Worm (Caenorhabditis elegans) whole organism, mixed stage, embryonic: ENCODE measurements around the gene algn-14.

Experiments
- M03D4.4 ChIP-seq: sonication (generic microtip); optimal IDR thresholded peaks from 2 replicates; lab custom pipeline; 2017; ENCODE audit warnings: mild to moderate bottlenecking, missing genetic modification characterization, missing compliant biosample characterization
- bed-3 ChIP-seq: fragments of 200-800 bp; sonication (Bioruptor generic); optimal IDR thresholded peaks from 3 replicates; lab custom pipeline; 2018; ENCODE audit warnings: mild to moderate bottlenecking, missing genetic modification characterization, moderate library complexity, missing compliant biosample characterization
- blmp-1 ChIP-seq: fragments of 150-350 bp; optimal IDR thresholded peaks from 2 replicates; lab custom pipeline; 2014; ENCODE audit warnings: missing biosample characterization, missing genetic modification characterization
- ceh-39 ChIP-seq: fragments of 150-350 bp; optimal IDR thresholded peaks from 2 replicates; lab custom pipeline; 2014; ENCODE audit warnings: missing biosample characterization, missing genetic modification characterization
- ceh-43 ChIP-seq: fragments of 200-800 bp; sonication (Bioruptor generic); optimal IDR thresholded peaks from 2 replicates; lab custom pipeline; 2018; ENCODE audit warnings: mild to moderate bottlenecking, missing genetic modification characterization, moderate library complexity, missing compliant biosample characterization
- ceh-83 ChIP-seq: fragments of 200-800 bp; sonication (Bioruptor generic); optimal IDR thresholded peaks from 2 replicates; lab custom pipeline; 2018; ENCODE audit warnings: mild to moderate bottlenecking, missing genetic modification characterization, missing compliant biosample characterization
- ces-1 ChIP-seq: fragments of 150-350 bp; optimal IDR thresholded peaks from 2 replicates; lab custom pipeline; 2014; ENCODE audit warnings: missing biosample characterization, missing genetic modification reagents, missing genetic modification characterization
- cnd-1 ChIP-seq: fragments of 200-800 bp; sonication (Bioruptor generic); optimal IDR thresholded peaks from 2 replicates; lab custom pipeline; 2018; ENCODE audit warnings: mild to moderate bottlenecking, missing genetic modification characterization, missing compliant biosample characterization
- drap-1 ChIP-seq: fragments of 200-800 bp; sonication (Bioruptor generic); optimal IDR thresholded peaks from 3 replicates; lab custom pipeline; 2018; ENCODE audit warnings: mild to moderate bottlenecking, missing genetic modification characterization, missing compliant biosample characterization
- elt-1 ChIP-seq: sonication (generic microtip); optimal IDR thresholded peaks from 2 replicates; lab custom pipeline; 2017; ENCODE audit warnings: missing genetic modification characterization, mild to moderate bottlenecking, missing compliant biosample characterization, antibody characterized with exemption, moderate library complexity, borderline replicate concordance; ENCODE audit not compliant: insufficient read depth
- elt-3 ChIP-seq: fragments of 150-350 bp; optimal IDR thresholded peaks from 2 replicates; lab custom pipeline; 2014; ENCODE audit warnings: missing biosample characterization, missing genetic modification characterization
- flh-1 ChIP-seq: fragments of 200-800 bp; sonication (Bioruptor generic); optimal IDR thresholded peaks from 2 replicates; lab custom pipeline; 2018; ENCODE audit warnings: mild to moderate bottlenecking, missing genetic modification characterization, moderate library complexity, missing compliant biosample characterization
- ham-2 ChIP-seq: fragments of 200-800 bp; sonication (Bioruptor generic); optimal IDR thresholded peaks from 2 replicates; lab custom pipeline; 2018; ENCODE audit warnings: mild to moderate bottlenecking, missing genetic modification characterization, missing compliant biosample characterization
- hlh-1 ChIP-seq: fragments of 150-350 bp; optimal IDR thresholded peaks from 2 replicates; lab custom pipeline; 2014; ENCODE audit warnings: missing biosample characterization, missing genetic modification reagents, missing genetic modification characterization
- lin-13 ChIP-seq: fragments of 150-350 bp; optimal IDR thresholded peaks from 2 replicates; lab custom pipeline; 2014; ENCODE audit warnings: missing biosample characterization, missing genetic modification characterization
- lin-32 ChIP-seq: fragments of 200-800 bp; sonication (Bioruptor generic); optimal IDR thresholded peaks from 2 replicates; lab custom pipeline; 2018; ENCODE audit warnings: mild to moderate bottlenecking, missing genetic modification characterization, missing compliant biosample characterization
- lsy-2 ChIP-seq: fragments of 150-350 bp; optimal IDR thresholded peaks from 2 replicates; lab custom pipeline; 2014; ENCODE audit warnings: missing biosample characterization, missing genetic modification characterization
- mab-5 ChIP-seq: fragments of 150-350 bp; optimal IDR thresholded peaks from 2 replicates; lab custom pipeline; 2014; ENCODE audit warnings: missing biosample characterization, missing genetic modification characterization
- mep-1 ChIP-seq: fragments of 150-350 bp; optimal IDR thresholded peaks from 2 replicates; lab custom pipeline; 2017; ENCODE audit warnings: missing biosample characterization, missing genetic modification reagents, missing genetic modification characterization, inconsistent platforms
- mls-2 ChIP-seq: sonication (generic microtip); optimal IDR thresholded peaks from 2 replicates; lab custom pipeline; 2016; ENCODE audit warnings: mild to moderate bottlenecking, missing genetic modification characterization, moderate library complexity, missing compliant biosample characterization
- nhr-12 ChIP-seq: fragments of 150-350 bp; optimal IDR thresholded peaks from 2 replicates; lab custom pipeline; 2014; ENCODE audit warnings: missing biosample characterization, missing genetic modification characterization
- nhr-2 ChIP-seq: fragments of 150-350 bp; optimal IDR thresholded peaks from 2 replicates; lab custom pipeline; 2014; ENCODE audit warnings: missing biosample characterization, missing genetic modification characterization
- nhr-237 ChIP-seq: fragments of 150-350 bp; optimal IDR thresholded peaks from 2 replicates; lab custom pipeline; 2014; ENCODE audit warnings: missing biosample characterization, missing genetic modification characterization
- nhr-28 ChIP-seq: fragments of 150-350 bp; optimal IDR thresholded peaks from 2 replicates; lab custom pipeline; 2014; ENCODE audit warnings: missing biosample characterization, missing genetic modification characterization
- pha-4 ChIP-seq: fragments of 150-350 bp; optimal IDR thresholded peaks from 2 replicates; lab custom pipeline; 2018; ENCODE audit warnings: missing biosample characterization, missing genetic modification reagents, missing genetic modification characterization
- sem-2 ChIP-seq: fragments of 200-800 bp; sonication (Bioruptor generic); optimal IDR thresholded peaks from 2 replicates; lab custom pipeline; 2018; ENCODE audit warnings: mild to moderate bottlenecking, missing genetic modification characterization, missing compliant biosample characterization
- snpc-4 ChIP-seq: fragments of 150-350 bp; optimal IDR thresholded peaks from 2 replicates; lab custom pipeline; 2014; ENCODE audit warnings: missing biosample characterization, missing genetic modification characterization
- sptf-1 ChIP-seq: sonication (generic microtip); optimal IDR thresholded peaks from 2 replicates; lab custom pipeline; 2017; ENCODE audit warnings: mild to moderate bottlenecking, missing genetic modification characterization, moderate library complexity, missing compliant biosample characterization
- tbx-8 ChIP-seq: fragments of 200-800 bp; sonication (Bioruptor generic); optimal IDR thresholded peaks from 2 replicates; lab custom pipeline; 2018; ENCODE audit warnings: mild to moderate bottlenecking, missing genetic modification characterization, moderate library complexity, missing compliant biosample characterization
- unc-120 ChIP-seq: sonication (generic microtip); optimal IDR thresholded peaks from 2 replicates; lab custom pipeline; 2017; ENCODE audit warnings: missing genetic modification characterization, missing compliant biosample characterization; ENCODE audit not compliant: poor library complexity, severe bottlenecking
- ztf-11 ChIP-seq: fragments of 150-350 bp; optimal IDR thresholded peaks from 2 replicates; lab custom pipeline; 2014; ENCODE audit warnings: missing biosample characterization, missing genetic modification characterization

Gene algn-14

DNA sequence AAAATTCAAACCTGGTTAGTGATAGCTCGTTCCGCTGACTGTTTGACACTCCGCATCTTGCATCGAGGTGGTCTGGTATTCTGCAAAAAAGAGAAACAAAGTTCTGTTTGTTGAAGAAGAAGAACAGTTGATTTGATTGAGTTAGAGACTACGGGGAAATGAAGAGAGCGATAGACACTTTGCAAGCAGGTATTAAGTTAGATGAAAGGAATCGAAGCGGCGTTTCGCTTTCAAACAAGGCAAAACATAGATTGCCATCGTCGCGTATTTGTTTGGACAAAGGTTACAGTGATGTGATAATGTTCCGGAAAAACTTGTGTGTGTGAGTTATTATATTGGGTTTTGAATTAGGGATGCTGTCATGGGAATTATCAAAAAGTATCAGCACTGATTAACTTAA, 14.0 kb upstream of the algn-14 start:
- TF ChIP-seq ces-1 (GFP tag; lab: Kevin White, UChicago): no peak
- TF ChIP-seq nhr-237 (tag; lab: Kevin White, UChicago): no peak
- no peak for TF ChIP-seq mls-2 (tag; lab: Kevin White, UChicago)
- no peak for TF ChIP-seq ceh-83 (GFP tag; lab: Kevin White, UChicago)
- TF ChIP-seq lin-13 (tag; lab: Kevin White, UChicago): no peak
- no peak for TF ChIP-seq elt-1 (tag; lab: Kevin White, UChicago)
- TF ChIP-seq ztf-11: no peak
- no peak for TF ChIP-seq drap-1 (GFP tag; lab: Kevin White, UChicago)
- TF ChIP-seq blmp-1: no peak
- no peak for TF ChIP-seq nhr-2 (tag; lab: Kevin White, UChicago)
- TF ChIP-seq nhr-12 (tag; lab: Kevin White, UChicago): no peak
- TF ChIP-seq sem-2: no peak
- TF ChIP-seq sptf-1: no peak
- no peak for TF ChIP-seq elt-3 (tag; lab: Kevin White, UChicago)

DNA sequence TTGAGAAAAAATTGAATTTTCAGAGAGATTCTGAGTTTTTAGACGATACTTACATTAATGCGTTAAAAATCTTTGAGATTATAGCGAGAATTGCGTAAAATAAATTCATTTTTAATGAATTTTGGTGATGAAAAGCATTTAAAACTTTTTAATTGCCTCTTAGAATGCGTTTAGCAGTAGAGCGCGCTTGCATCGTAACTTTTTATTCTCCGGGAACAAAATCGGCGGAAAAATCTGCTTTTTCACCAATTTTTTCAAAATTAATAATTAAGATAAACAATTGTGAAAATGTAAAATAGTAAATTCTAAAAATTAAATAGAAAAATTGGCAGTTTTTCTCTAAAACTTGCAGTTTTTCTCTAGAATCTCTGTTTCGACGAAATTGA, 12.0 kb upstream of the algn-14 start:
- TF ChIP-seq M03D4.4 (no peak), mab-5 (tag; lab: Kevin White, UChicago) (no peak), lsy-2 (tag; lab: Kevin White, UChicago) (no peak), nhr-28 (no peak), ham-2 (GFP tag; lab: Kevin White, UChicago) (no peak), snpc-4 (tag; lab: Kevin White, UChicago) (no peak)
- TF ChIP-seq, all 35 proteins: peak for 0

DNA sequence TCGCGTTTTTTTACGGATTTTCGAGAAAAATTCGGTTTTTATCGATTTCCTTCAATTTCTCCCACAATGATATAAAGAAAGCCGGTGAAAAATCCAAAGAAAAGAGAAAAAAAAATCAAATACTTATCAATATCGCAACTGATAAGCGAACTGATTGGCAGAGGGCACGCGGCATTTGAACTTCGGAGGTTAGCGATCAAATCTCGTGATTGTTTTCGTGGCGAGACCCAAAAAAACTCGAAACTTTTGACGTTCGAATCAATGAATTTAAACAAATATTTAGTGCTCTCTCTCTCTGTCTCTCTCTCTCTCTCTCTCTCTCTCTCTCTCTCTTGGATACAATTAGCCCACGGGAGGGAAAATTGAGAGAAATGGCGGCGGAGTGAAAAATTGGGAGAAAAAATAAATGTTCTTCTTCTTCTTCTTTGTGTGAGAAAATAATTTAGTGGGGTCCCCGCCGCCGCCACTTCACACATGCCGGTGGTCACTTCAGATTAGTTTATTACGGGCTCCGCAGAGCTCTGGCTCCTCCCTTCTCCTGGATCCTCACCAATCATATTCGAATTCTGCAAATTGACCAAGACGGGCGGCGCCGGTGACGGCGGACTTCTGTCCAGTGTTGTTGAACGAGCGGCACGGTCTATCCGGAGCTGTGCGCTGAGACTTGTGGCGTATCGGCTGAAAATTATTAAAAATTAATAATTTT, 11.5 kb upstream of the algn-14 start:
- no peak for TF ChIP-seq nhr-237 (tag; lab: Kevin White, UChicago)
- TF ChIP-seq drap-1 (GFP tag; lab: Kevin White, UChicago): no peak
- no peak for TF ChIP-seq snpc-4 (tag; lab: Kevin White, UChicago)
- no peak for TF ChIP-seq lin-32 (GFP tag; lab: Kevin White, UChicago)
- no peak for TF ChIP-seq mab-5 (tag; lab: Kevin White, UChicago)
- no peak for TF ChIP-seq ceh-39
- no peak for TF ChIP-seq ztf-11
- no peak for TF ChIP-seq M03D4.4
- TF ChIP-seq tbx-8 (GFP tag; lab: Kevin White, UChicago): no peak
- no peak for TF ChIP-seq mep-1 (tag; lab: Kevin White, UChicago)
- no peak for TF ChIP-seq sptf-1
- no peak for TF ChIP-seq elt-3 (tag; lab: Kevin White, UChicago)
- no peak for TF ChIP-seq cnd-1 (tag; lab: Kevin White, UChicago)
- no peak for TF ChIP-seq mls-2 (tag; lab: Kevin White, UChicago)
- TF ChIP-seq elt-1 (tag; lab: Kevin White, UChicago): no peak
- TF ChIP-seq hlh-1 (tag; lab: Kevin White, UChicago): no peak
- no peak for TF ChIP-seq ceh-43
- TF ChIP-seq bed-3: no peak
- TF ChIP-seq pha-4: no peak
- no peak for TF ChIP-seq unc-120 (tag; lab: Kevin White, UChicago)

DNA sequence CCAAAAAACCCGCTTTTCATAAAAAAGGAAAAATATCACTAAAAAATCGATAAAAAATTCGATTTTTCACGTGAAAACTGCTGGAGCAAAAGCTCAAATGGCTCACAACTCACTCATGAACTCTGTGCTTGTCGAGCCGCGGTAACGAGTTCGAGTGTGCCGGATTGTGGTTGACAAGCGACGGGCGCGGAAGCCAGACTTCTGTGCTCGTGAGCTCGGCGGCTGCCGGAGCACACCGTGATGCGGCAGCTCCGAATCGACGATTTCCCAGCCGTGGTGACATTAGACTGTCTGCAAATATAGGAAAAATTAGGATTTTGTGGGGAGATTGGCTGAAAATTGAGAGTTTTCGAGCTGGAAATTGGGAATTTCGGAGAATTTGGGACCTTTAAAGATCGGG, 9.6 kb upstream of the algn-14 start:
- TF ChIP-seq elt-1 (tag; lab: Kevin White, UChicago) (no peak), drap-1 (GFP tag; lab: Kevin White, UChicago) (no peak), M03D4.4 (no peak), pha-4 (no peak), mep-1 (tag; lab: Kevin White, UChicago) (no peak), flh-1 (GFP tag; lab: Kevin White, UChicago) (no peak)
- TF ChIP-seq, all 35 proteins: peak for 0

DNA sequence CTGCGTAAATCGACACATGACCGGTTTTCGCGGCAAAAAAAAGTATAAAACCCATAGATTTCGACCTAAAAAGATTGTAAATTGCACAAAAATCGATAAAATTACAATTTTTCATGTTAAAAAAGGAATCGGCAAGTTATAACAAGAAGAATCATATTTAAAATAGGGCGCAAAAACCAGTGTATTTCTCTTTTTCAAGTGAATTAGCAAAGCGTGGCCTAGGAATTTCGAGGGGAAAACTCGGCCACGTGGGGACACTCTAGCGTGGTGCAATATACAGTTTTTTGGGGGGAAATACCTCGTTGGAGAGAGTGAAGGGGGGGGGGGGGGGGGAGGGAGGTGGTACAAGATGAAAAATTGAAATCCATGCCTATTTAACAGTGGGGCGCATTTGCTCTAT, 4.3 kb upstream of the algn-14 start:
- TF ChIP-seq cnd-1 (tag; lab: Kevin White, UChicago) (no peak), elt-1 (tag; lab: Kevin White, UChicago) (no peak), sptf-1 (peak; percentile 32), ham-2 (GFP tag; lab: Kevin White, UChicago) (peak; percentile 13), tbx-8 (GFP tag; lab: Kevin White, UChicago) (peak; percentile 5), ztf-11 (no peak), drap-1 (GFP tag; lab: Kevin White, UChicago) (peak; percentile 23), sem-2 (peak; percentile 30), mls-2 (tag; lab: Kevin White, UChicago) (peak; percentile 10), M03D4.4 (peak; percentile 38)
- TF ChIP-seq, all 35 proteins: peak for 7
